Worm (Caenorhabditis elegans): Measurements from ENCODE around the gene Y75B8A.10.

Gene Y75B8A.10

DNA sequence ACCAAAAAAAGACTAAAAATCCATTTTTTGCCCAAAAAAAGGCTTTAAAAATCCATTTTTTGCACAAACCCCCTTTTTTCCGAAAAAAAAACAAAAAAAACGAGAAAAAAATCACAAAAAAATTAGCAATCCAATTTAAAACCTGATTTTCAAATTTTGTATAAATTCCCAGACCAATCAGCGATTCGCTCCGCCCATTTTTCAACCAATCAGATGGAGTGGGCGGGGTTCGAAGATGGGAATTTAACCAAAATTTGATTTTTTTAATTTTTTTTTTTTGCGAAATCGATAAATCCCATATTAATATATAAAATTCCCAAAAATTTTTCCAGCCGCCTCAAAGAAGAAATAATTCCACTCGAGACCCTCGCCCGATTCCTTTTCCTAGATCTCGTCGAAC lies 38.6 kb upstream of the Y75B8A.10 start:
- TF ChIP-seq ama-1 (optimal IDR thresholded peaks at IDR 0.05): no peak
- TF ChIP-seq nhr-25 (tag; optimal IDR thresholded peaks at IDR 0.05): no peak
- TF ChIP-seq nhr-23 (tag; optimal IDR thresholded peaks at IDR 0.05): no peak
- no peak for TF ChIP-seq snpc-4 (tag; optimal IDR thresholded peaks at IDR 0.05)
- TF ChIP-seq lsy-2 (tag; optimal IDR thresholded peaks at IDR 0.05): no peak
- no peak for TF ChIP-seq sma-3 (GFP tag; optimal IDR thresholded peaks at IDR 0.05)
- no peak for TF ChIP-seq nhr-21 (tag; optimal IDR thresholded peaks at IDR 0.05)
- TF ChIP-seq blmp-1 (tag; optimal IDR thresholded peaks at IDR 0.05; ENCODE audit: insufficient read depth): no peak
- TF ChIP-seq sem-4 (tag; optimal IDR thresholded peaks at IDR 0.05): no peak
- no peak for TF ChIP-seq alr-1 (tag; optimal IDR thresholded peaks at IDR 0.05)
- no peak for TF ChIP-seq unc-55 (GFP tag; optimal IDR thresholded peaks at IDR 0.05)
- TF ChIP-seq zag-1 (tag; optimal IDR thresholded peaks at IDR 0.05): no peak
- TF ChIP-seq lin-39 (tag; optimal IDR thresholded peaks at IDR 0.05): no peak
- TF ChIP-seq ceh-82 (tag; optimal IDR thresholded peaks at IDR 0.05): no peak
- TF ChIP-seq crh-2 (tag; optimal IDR thresholded peaks at IDR 0.05): no peak
- TF ChIP-seq ceh-16 (tag; optimal IDR thresholded peaks at IDR 0.05): no peak
- no peak for TF ChIP-seq C34F6.9 (tag; optimal IDR thresholded peaks at IDR 0.05)

ce11 chrIII:12220820-12221219 lies 38.0 kb upstream of the Y75B8A.10 start:
- TF ChIP-seq nhr-237 (tag; optimal IDR thresholded peaks at IDR 0.05) (no peak), nhr-77 (tag; optimal IDR thresholded peaks at IDR 0.05) (no peak), ZK546.5 (tag; optimal IDR thresholded peaks at IDR 0.05) (no peak), aly-2 (tag; optimal IDR thresholded peaks at IDR 0.05) (no peak), mdl-1 (tag; optimal IDR thresholded peaks at IDR 0.05) (no peak), egl-27 (tag; optimal IDR thresholded peaks at IDR 0.05) (no peak), ztf-4 (tag; optimal IDR thresholded peaks at IDR 0.05) (no peak), peb-1 (tag; optimal IDR thresholded peaks at IDR 0.05) (no peak), fos-1 (tag; optimal IDR thresholded peaks at IDR 0.05) (no peak), sma-3 (GFP tag; optimal IDR thresholded peaks at IDR 0.05) (no peak), skn-1 (tag; optimal IDR thresholded peaks at IDR 0.05) (no peak), unc-39 (tag; optimal IDR thresholded peaks at IDR 0.05) (no peak), nhr-23 (tag; optimal IDR thresholded peaks at IDR 0.05) (no peak), snpc-4 (tag; optimal IDR thresholded peaks at IDR 0.05) (no peak), nhr-11 (tag; optimal IDR thresholded peaks at IDR 0.05) (no peak), nhr-21 (tag; optimal IDR thresholded peaks at IDR 0.05) (no peak), nhr-12 (tag; optimal IDR thresholded peaks at IDR 0.05) (no peak)

- TF ChIP-seq ztf-11 (tag; optimal IDR thresholded peaks at IDR 0.05) (no peak), ceh-82 (tag; optimal IDR thresholded peaks at IDR 0.05) (no peak), nhr-77 (tag; optimal IDR thresholded peaks at IDR 0.05) (no peak), snpc-4 (tag; optimal IDR thresholded peaks at IDR 0.05) (peak; percentile 53), C34F6.9 (tag; optimal IDR thresholded peaks at IDR 0.05) (peak; percentile 67), ceh-16 (tag; optimal IDR thresholded peaks at IDR 0.05) (no peak), nhr-25 (tag; optimal IDR thresholded peaks at IDR 0.05) (peak; percentile 5), ZK546.5 (tag; optimal IDR thresholded peaks at IDR 0.05) (no peak), unc-55 (GFP tag; optimal IDR thresholded peaks at IDR 0.05) (peak; percentile 69), dmd-4 (tag; optimal IDR thresholded peaks at IDR 0.05) (no peak), alr-1 (tag; optimal IDR thresholded peaks at IDR 0.05) (no peak), crh-2 (tag; optimal IDR thresholded peaks at IDR 0.05) (peak; percentile 29), gmeb-1 (tag; optimal IDR thresholded peaks at IDR 0.05) (peak; percentile 48), lin-13 (GFP tag; optimal IDR thresholded peaks at IDR 0.05) (peak; percentile 57), nhr-12 (tag; optimal IDR thresholded peaks at IDR 0.05) (no peak), mbf-1 (tag; optimal IDR thresholded peaks at IDR 0.05) (no peak), fos-1 (tag; optimal IDR thresholded peaks at IDR 0.05) (peak; percentile 41), sem-4 (tag; optimal IDR thresholded peaks at IDR 0.05) (peak; percentile 76), peb-1 (tag; optimal IDR thresholded peaks at IDR 0.05) (no peak), sma-3 (GFP tag; optimal IDR thresholded peaks at IDR 0.05) (peak; percentile 52), nhr-11 (tag; optimal IDR thresholded peaks at IDR 0.05) (no peak), F13H6.1 (tag; optimal IDR thresholded peaks at IDR 0.05) (peak; percentile 33), lsy-2 (tag; optimal IDR thresholded peaks at IDR 0.05) (peak in 1 of 2 experiments; percentile 76), blmp-1 (tag; optimal IDR thresholded peaks at IDR 0.05; ENCODE audit: insufficient read depth) (no peak), nhr-23 (tag; optimal IDR thresholded peaks at IDR 0.05) (no peak), aly-2 (tag; optimal IDR thresholded peaks at IDR 0.05) (no peak)
Measured at ce11 chrIII:12218633-12219097, 35.8 kb upstream of the Y75B8A.10 start, which contains the start of the genes gex-4 and gphr-1. TSS of gene gex-4 (minus strand) at chrIII:12218634. TSS of gene gphr-1 (plus strand) at chrIII:12219047.

DNA sequence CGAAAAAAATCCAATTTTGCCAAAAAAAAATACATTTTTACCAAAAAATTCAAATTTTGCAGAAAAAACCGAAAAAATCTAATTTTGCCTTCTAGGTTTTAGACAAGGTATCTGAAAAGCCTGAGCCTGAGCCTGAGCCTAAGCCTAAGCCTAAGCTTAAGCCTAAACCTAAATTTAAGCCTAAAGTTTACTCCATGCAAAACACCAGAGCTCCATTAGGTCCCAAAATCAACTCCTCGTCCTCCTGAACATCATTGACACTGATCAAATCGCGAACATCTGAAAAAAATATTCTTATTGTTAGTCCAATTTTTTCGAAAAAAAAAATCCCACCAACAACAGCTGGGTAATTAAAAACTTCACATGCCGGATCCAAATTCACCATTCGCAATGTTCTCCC lies 35.3 kb upstream of the Y75B8A.10 start:
- no peak for TF ChIP-seq aly-2 (tag; optimal IDR thresholded peaks at IDR 0.05)
- TF ChIP-seq mdl-1 (tag; optimal IDR thresholded peaks at IDR 0.05): no peak
- no peak for TF ChIP-seq elt-3 (tag; optimal IDR thresholded peaks at IDR 0.05)
- TF ChIP-seq elt-1 (tag; optimal IDR thresholded peaks at IDR 0.05): no peak
- no peak for TF ChIP-seq nhr-12 (tag; optimal IDR thresholded peaks at IDR 0.05)
- no peak for TF ChIP-seq ztf-1 (GFP tag; conservative IDR thresholded peaks at IDR 0.05)
- no peak for TF ChIP-seq zag-1 (tag; optimal IDR thresholded peaks at IDR 0.05)
- TF ChIP-seq ZK546.5 (tag; optimal IDR thresholded peaks at IDR 0.05): no peak
- TF ChIP-seq skn-1 (tag; optimal IDR thresholded peaks at IDR 0.05): no peak
- no peak for TF ChIP-seq nhr-237 (tag; optimal IDR thresholded peaks at IDR 0.05)
- TF ChIP-seq sem-4 (tag; optimal IDR thresholded peaks at IDR 0.05): no peak
- TF ChIP-seq unc-55 (GFP tag; optimal IDR thresholded peaks at IDR 0.05): no peak
- no peak for TF ChIP-seq lsy-2 (tag; optimal IDR thresholded peaks at IDR 0.05)
- TF ChIP-seq ama-1 (optimal IDR thresholded peaks at IDR 0.05): no peak
- TF ChIP-seq nhr-129 (tag; optimal IDR thresholded peaks at IDR 0.05): no peak
- TF ChIP-seq sma-9 (GFP tag; optimal IDR thresholded peaks at IDR 0.05): no peak
- no peak for TF ChIP-seq sma-9 (tag; optimal IDR thresholded peaks at IDR 0.05)

Measured in whole organism, L2 larva.